Worm (Caenorhabditis elegans) whole organism, early embryonic: ENCODE results near the gene lpl-1.

ENCODE experiments used
- B0310.2 ChIP-seq: sonication (generic microtip); optimal IDR thresholded peaks from 2 replicates; lab custom pipeline; 2016; ENCODE audit warnings: mild to moderate bottlenecking, missing genetic modification characterization, missing compliant biosample characterization
- aly-1 ChIP-seq: sonication (generic microtip); optimal IDR thresholded peaks from 2 replicates; lab custom pipeline; 2016; ENCODE audit warnings: missing genetic modification characterization, missing compliant biosample characterization
- ama-1 ChIP-seq: fragments of 150-350 bp; optimal IDR thresholded peaks from 2 replicates; lab custom pipeline; 2014
- flt-1 ChIP-seq: fragments of 200-800 bp; sonication (Bioruptor generic); IDR thresholded peaks from 2 replicates; pipeline ENCODE4 v1.3.6; 2022; ENCODE audit warnings: missing genetic modification characterization, missing compliant biosample characterization
- hmbx-1 ChIP-seq: sonication (generic microtip); optimal IDR thresholded peaks from 2 replicates; lab custom pipeline; 2016; ENCODE audit warnings: mild to moderate bottlenecking, missing genetic modification characterization, missing compliant biosample characterization
- scrt-1 ChIP-seq: fragments of 200-800 bp; sonication (Bioruptor generic); IDR thresholded peaks from 2 replicates; pipeline ENCODE4 v1.3.6; 2022; ENCODE audit warnings: missing genetic modification characterization, missing compliant biosample characterization
- tra-4 ChIP-seq: sonication (generic microtip); optimal IDR thresholded peaks from 2 replicates; lab custom pipeline; 2017; ENCODE audit warnings: missing genetic modification characterization, missing compliant biosample characterization

ce11 chrIV:9079330-9079729 is 14.5 kb downstream of the lpl-1 start:
- TF ChIP-seq ama-1 (lab: Kevin White, UChicago) (no peak), tra-4 (tag; lab: Kevin White, UChicago) (no peak), aly-1 (tag; lab: Kevin White, UChicago) (no peak), flt-1 (no peak), hmbx-1 (no peak), scrt-1 (GFP tag; lab: Robert Waterston, UW) (no peak), B0310.2 (no peak)
